Worm (Caenorhabditis elegans): ENCODE data around the gene pals-33.

DNA sequence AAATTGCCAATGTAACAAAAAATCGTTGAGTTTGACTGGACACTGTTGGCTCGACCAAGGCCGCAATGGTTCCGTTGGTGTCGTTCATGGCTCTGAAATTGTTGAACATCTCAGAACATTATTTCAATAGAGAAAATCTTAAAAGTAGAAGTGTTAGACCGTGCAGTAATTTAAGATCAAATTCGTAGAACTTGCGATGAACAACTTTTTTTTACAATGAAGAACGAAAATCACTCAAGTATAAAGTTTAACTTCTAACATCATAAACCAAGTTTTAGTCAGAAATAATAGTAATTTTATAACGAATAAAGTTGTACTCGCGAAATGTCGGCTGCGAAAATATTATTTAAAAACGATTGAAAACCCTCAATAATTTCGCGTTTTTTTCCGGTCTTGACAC is 36.1 kb upstream of the pals-33 start, which contains the start of gene srx-41:
- TF ChIP-seq ref-1 (GFP tag; conservative IDR thresholded peaks at IDR 0.05), result no peak
- TF ChIP-seq T22C8.4 (GFP tag; IDR thresholded peaks at IDR 0.05), result no peak
- no peak for TF ChIP-seq ztf-23 (GFP tag; IDR thresholded peaks at IDR 0.05)
- TF ChIP-seq tab-1 (GFP tag; IDR thresholded peaks at IDR 0.05), result no peak
- TF ChIP-seq flt-1 (GFP tag; IDR thresholded peaks at IDR 0.05), result no peak
- no peak for TF ChIP-seq ztf-29 (GFP tag; IDR thresholded peaks at IDR 0.05)
- no peak for TF ChIP-seq med-1 (GFP tag; optimal IDR thresholded peaks at IDR 0.05; ENCODE audit: insufficient read depth)

All from whole organism, midembryonic.